Worm (Caenorhabditis elegans): ENCODE measurements around the gene F48G7.13.

DNA sequence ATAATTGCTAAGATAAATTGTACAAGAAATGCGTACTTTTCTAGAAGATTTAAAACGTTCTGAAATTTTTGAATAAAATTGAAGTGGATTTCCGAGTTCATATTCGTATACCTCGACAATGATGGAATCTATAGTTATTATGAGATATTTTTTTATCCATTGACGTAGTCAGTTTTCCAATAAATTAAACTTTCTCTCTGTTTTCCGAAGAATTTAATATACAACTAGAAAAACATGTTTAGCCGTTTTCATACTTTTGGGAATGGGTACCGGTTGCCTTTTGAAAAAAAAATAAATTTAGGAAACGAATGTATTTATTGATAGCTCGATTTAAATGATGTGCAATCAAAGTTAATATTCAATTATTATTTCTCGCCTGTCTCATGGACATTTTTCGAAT, 6.5 kb upstream of the F48G7.13 start, which contains the start of gene srw-109:
- no peak for TF ChIP-seq unc-86 (tag; optimal IDR thresholded peaks at IDR 0.05)
- no peak for TF ChIP-seq ref-2 (tag; optimal IDR thresholded peaks at IDR 0.05)
- TF ChIP-seq fkh-10 (GFP tag; optimal IDR thresholded peaks at IDR 0.05) = no peak
- no peak for TF ChIP-seq ama-1 (optimal IDR thresholded peaks at IDR 0.05)
- no peak for TF ChIP-seq pros-1 (tag; optimal IDR thresholded peaks at IDR 0.05)
- TF ChIP-seq dmd-4 (tag; optimal IDR thresholded peaks at IDR 0.05; ENCODE audit: borderline replicate concordance) = no peak
